Fruit fly (Drosophila melanogaster): Measurements from ENCODE around the gene RhoGAP19D.

- TF ChIP-seq CTCF (optimal IDR thresholded peaks at IDR 0.05) = no peak
- no peak for TF ChIP-seq CG8478 (optimal IDR thresholded peaks at IDR 0.05)
Measured at dm6 chrX:20489382-20489994, 21.0 kb downstream of the RhoGAP19D start.
